Fruit fly (Drosophila melanogaster) whole organism, embryonic: ENCODE measurements around the gene Or69a.

Experiments used
- Bdp1 ChIP-seq: fragments of 200-800 bp; sonication (Bioruptor generic); optimal IDR thresholded peaks from 3 replicates; lab custom pipeline; 2016; ENCODE audit warnings: missing biosample characterization, missing genetic modification characterization
- CG12104 ChIP-seq: fragments of 200-800 bp; sonication (Bioruptor generic); optimal IDR thresholded peaks from 3 replicates; lab custom pipeline; 2016; ENCODE audit warnings: missing biosample characterization, missing genetic modification characterization
- CG12299 ChIP-seq: fragments of 200-800 bp; sonication (Bioruptor generic); optimal IDR thresholded peaks from 2 replicates; lab custom pipeline; 2018; ENCODE audit warnings: missing biosample characterization, mild to moderate bottlenecking, missing genetic modification characterization
- CG30020 ChIP-seq: fragments of 200-800 bp; optimal IDR thresholded peaks from 2 replicates; lab custom pipeline; 2019; ENCODE audit warnings: missing biosample characterization, mild to moderate bottlenecking, missing genetic modification characterization, moderate library complexity
- CG33213 ChIP-seq: fragments of 200-800 bp; sonication (Bioruptor generic); optimal IDR thresholded peaks from 3 replicates; lab custom pipeline; 2016; ENCODE audit warnings: missing biosample characterization, missing genetic modification characterization
- Dll ChIP-seq: fragments of 200-800 bp; sonication (Bioruptor generic); IDR thresholded peaks from 4 replicates; pipeline ENCODE4 v1.3.6; 2022; ENCODE audit warnings: missing biosample characterization, missing genetic modification characterization; ENCODE audit not compliant: partially characterized antibody
- ERR ChIP-seq: fragments of 200-800 bp; sonication (Bioruptor generic); optimal IDR thresholded peaks from 2 replicates; lab custom pipeline; 2016; ENCODE audit warnings: missing biosample characterization, missing genetic modification characterization
- Nf-YA ChIP-seq: fragments of 200-800 bp; sonication (Bioruptor generic); IDR thresholded peaks from 2 replicates; pipeline ENCODE4 v1.3.6; 2022; ENCODE audit warnings: missing biosample characterization, missing genetic modification characterization
- Ptx1 ChIP-seq: fragments of 200-800 bp; sonication (Bioruptor generic); IDR thresholded peaks from 2 replicates; pipeline ENCODE4 v1.3.6; 2022; ENCODE audit warnings: missing biosample characterization, missing genetic modification characterization
- crp ChIP-seq, 2 experiments: fragments of 200-800 bp; sonication (Bioruptor generic); optimal IDR thresholded peaks; 2 replicates in 1 of 2; 3 replicates in 1 of 2; lab custom pipeline; 2017; ENCODE audit warnings: missing biosample characterization in 2 of 2, missing genetic modification characterization in 2 of 2, mild to moderate bottlenecking in 1 of 2, moderate library complexity in 1 of 2
- dmrt11E ChIP-seq: fragments of 200-800 bp; sonication (Bioruptor generic); optimal IDR thresholded peaks from 3 replicates; lab custom pipeline; 2018; ENCODE audit warnings: missing biosample characterization, mild to moderate bottlenecking, missing genetic modification characterization, moderate library complexity
- gem ChIP-seq: fragments of 200-800 bp; sonication (Bioruptor generic); optimal IDR thresholded peaks from 2 replicates; lab custom pipeline; 2019; ENCODE audit warnings: missing biosample characterization, mild to moderate bottlenecking, missing genetic modification characterization, moderate library complexity
- kni ChIP-seq: fragments of 200-800 bp; sonication (Bioruptor generic); optimal IDR thresholded peaks from 3 replicates; lab custom pipeline; 2017; ENCODE audit warnings: mild to moderate bottlenecking, missing biosample characterization, missing genetic modification reagents, missing genetic modification characterization
- salm ChIP-seq: fragments of 200-800 bp; sonication (Bioruptor generic); optimal IDR thresholded peaks from 2 replicates; lab custom pipeline; 2018; ENCODE audit warnings: missing biosample characterization, mild to moderate bottlenecking, missing genetic modification characterization

DNA sequence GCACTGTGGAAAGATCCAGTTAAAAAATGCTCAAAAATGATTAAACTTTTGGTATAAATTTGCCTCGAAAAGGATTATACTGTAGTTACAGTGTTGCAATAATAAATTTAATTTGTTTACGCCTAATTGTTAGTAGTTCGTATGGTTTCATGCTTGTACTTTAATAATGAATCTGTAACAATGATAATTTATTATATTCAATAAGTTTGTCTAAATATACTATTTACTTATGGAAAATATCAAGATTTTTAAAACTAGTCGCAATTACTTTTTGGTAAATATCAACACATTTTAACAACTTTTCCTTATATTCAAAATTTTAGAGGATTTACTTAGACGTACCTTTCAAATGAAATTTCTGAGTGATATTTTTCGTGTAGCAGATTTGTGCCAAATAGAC, 27.3 kb upstream of the Or69a start, which contains the start of gene CG11262:
- TF ChIP-seq dmrt11E (tag; lab: Kevin White, UChicago): no peak
- TF ChIP-seq CG30020 (tag; lab: Kevin White, UChicago): no peak
- no peak for TF ChIP-seq Ptx1 (GFP tag; lab: Robert Waterston, UW)
- TF ChIP-seq CG33213 (GFP tag; lab: Kevin White, UChicago): no peak
- no peak for TF ChIP-seq CG12104 (GFP tag; lab: Kevin White, UChicago)
- TF ChIP-seq ERR: no peak
- no peak for TF ChIP-seq kni (GFP tag; lab: Kevin White, UChicago)
- no peak for TF ChIP-seq crp (GFP tag; optimal IDR thresholded peaks at IDR 0.05; lab: Kevin White, UChicago)
- no peak for TF ChIP-seq Dll (GFP tag; lab: Robert Waterston, UW)
- TF ChIP-seq salm (tag; lab: Kevin White, UChicago): no peak
- no peak for TF ChIP-seq Nf-YA (GFP tag; lab: Robert Waterston, UW)
- no peak for TF ChIP-seq gem (tag; lab: Kevin White, UChicago)
- no peak for TF ChIP-seq Bdp1
- no peak for TF ChIP-seq CG12299
